Fruit fly (Drosophila melanogaster) whole organism, wandering third instar larva: Measurements from ENCODE around the gene CG42729.

ENCODE experiments used
- Dfd ChIP-seq: fragments of >200 bp; optimal IDR thresholded peaks from 2 replicates; lab custom pipeline; 2017; ENCODE audit warnings: missing biosample characterization, missing genetic modification characterization
- Dif ChIP-seq: fragments of 200-275, 200-300 bp; sonication (Bioruptor generic); optimal IDR thresholded peaks from 2 replicates; lab custom pipeline; 2018; ENCODE audit warnings: missing biosample characterization, missing genetic modification characterization; ENCODE audit not compliant: partially characterized antibody
- GATAd ChIP-seq: sonication (Bioruptor generic); optimal IDR thresholded peaks from 2 replicates; lab custom pipeline; 2016; ENCODE audit warnings: missing biosample characterization, missing genetic modification characterization
- Hr83 ChIP-seq: fragments of 200-300 bp; sonication (Bioruptor generic); optimal IDR thresholded peaks from 2 replicates; lab custom pipeline; 2016; ENCODE audit warnings: missing biosample characterization, mild to moderate bottlenecking, missing genetic modification characterization, moderate library complexity; ENCODE audit not compliant: poor library complexity, severe bottlenecking
- Myc ChIP-seq: fragments of >200 bp; optimal IDR thresholded peaks from 2 replicates; lab custom pipeline; 2017
- N ChIP-seq: fragments of >200 bp; optimal IDR thresholded peaks from 2 replicates; lab custom pipeline; 2018; ENCODE audit warnings: missing biosample characterization, missing external identifiers, missing genetic modification characterization
- OdsH ChIP-seq: fragments of 200-800 bp; sonication (Bioruptor generic); optimal IDR thresholded peaks from 2 replicates; lab custom pipeline; 2016; ENCODE audit warnings: missing biosample characterization, mild to moderate bottlenecking, missing genetic modification characterization
- dl ChIP-seq, 2 experiments: fragments of 175-275, 200-275 bp in 1 of 2; fragments of 200-275 bp in 1 of 2; sonication (Bioruptor generic); optimal IDR thresholded peaks; lab custom pipeline; 2018; ENCODE audit warnings: mild to moderate bottlenecking in 2 of 2, missing biosample characterization in 2 of 2, missing genetic modification characterization in 2 of 2, moderate library complexity in 2 of 2; ENCODE audit not compliant: partially characterized antibody in 2 of 2, insufficient read depth in 1 of 2
- dmrt93B ChIP-seq: fragments of 200-800 bp; sonication (Bioruptor generic); optimal IDR thresholded peaks from 2 replicates; lab custom pipeline; 2018; ENCODE audit warnings: missing biosample characterization, mild to moderate bottlenecking, missing genetic modification characterization
- foxo ChIP-seq, 2 experiments: fragments of 200-800 bp; sonication (Bioruptor generic); optimal IDR thresholded peaks; 2 replicates in 1 of 2; 3 replicates in 1 of 2; lab custom pipeline; 2016 to 2017; ENCODE audit warnings: missing biosample characterization in 2 of 2, missing genetic modification characterization in 2 of 2
- pan ChIP-seq: fragments of >200 bp; optimal IDR thresholded peaks from 2 replicates; lab custom pipeline; 2017
- psq ChIP-seq: fragments of 200-800 bp; sonication (Bioruptor generic); optimal IDR thresholded peaks from 3 replicates; lab custom pipeline; 2017; ENCODE audit warnings: missing biosample characterization, mild to moderate bottlenecking, missing genetic modification characterization, moderate library complexity
- sv ChIP-seq: fragments of 200-800 bp; sonication (Bioruptor generic); optimal IDR thresholded peaks from 3 replicates; lab custom pipeline; 2016; ENCODE audit warnings: missing biosample characterization, missing genetic modification characterization

DNA sequence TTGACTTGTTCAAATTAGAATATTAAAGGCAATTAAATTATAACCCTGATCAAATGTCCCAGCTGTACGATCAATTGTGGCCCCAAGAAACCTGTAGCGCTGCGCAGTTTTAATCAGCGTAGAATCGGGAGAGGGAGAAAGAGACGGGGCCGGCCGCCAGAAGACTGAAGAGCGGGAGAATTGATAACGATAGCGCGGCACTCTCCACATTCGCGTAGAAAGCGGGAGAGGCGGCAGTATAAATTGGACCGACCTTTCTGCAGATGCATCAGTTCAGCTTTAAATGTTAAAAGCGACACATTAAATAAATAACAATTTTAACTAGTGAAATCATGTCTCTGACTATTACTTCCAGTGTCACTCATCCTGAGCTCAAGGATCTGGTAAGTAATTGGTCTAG, 16.5 kb downstream of the CG42729 start, which contains the start of gene MsrA:
- TF ChIP-seq Dfd (GFP tag; lab: Kevin White, UChicago), result no peak
- TF ChIP-seq pan, result no peak
- TF ChIP-seq dmrt93B (GFP tag; lab: Kevin White, UChicago), result no peak
- TF ChIP-seq psq (GFP tag; lab: Kevin White, UChicago), result no peak
- TF ChIP-seq OdsH, result peak; percentile 16
- TF ChIP-seq foxo (GFP tag; optimal IDR thresholded peaks at IDR 0.05; lab: Kevin White, UChicago), result no peak
- peak; percentile 74 to 84 for TF ChIP-seq dl (GFP tag; optimal IDR thresholded peaks at IDR 0.05; lab: Kevin White, UChicago; ENCODE audit: insufficient read depth in 1 of 2, partially characterized antibody in 2 of 2)
- no peak for TF ChIP-seq Hr83 (GFP tag; lab: Kevin White, UChicago)
- no peak for TF ChIP-seq GATAd (GFP tag; lab: Kevin White, UChicago)
- TF ChIP-seq Dif (GFP tag; lab: Kevin White, UChicago), result peak; percentile 81
- TF ChIP-seq sv, result no peak
- TF ChIP-seq N (GFP tag; lab: Kevin White, UChicago), result no peak
- TF ChIP-seq Myc (lab: Kevin White, UChicago), result no peak
